Worm (Caenorhabditis elegans) whole organism, L1 larva: ENCODE measurements around the gene R02D5.8.

Source experiments
- C04F5.9 ChIP-seq: sonication (generic microtip); optimal IDR thresholded peaks from 2 replicates; lab custom pipeline; 2016; ENCODE audit warnings: missing genetic modification characterization, missing compliant biosample characterization
- C16A3.4 ChIP-seq: fragments of 150-350 bp; optimal IDR thresholded peaks from 2 replicates; lab custom pipeline; 2014; ENCODE audit warnings: missing biosample characterization, missing genetic modification characterization
- C34B4.2 ChIP-seq: sonication (generic microtip); optimal IDR thresholded peaks from 2 replicates; lab custom pipeline; 2017; ENCODE audit warnings: mild to moderate bottlenecking, missing genetic modification characterization, missing compliant biosample characterization
- F16B12.6 ChIP-seq: fragments of 150-350 bp; optimal IDR thresholded peaks from 2 replicates; lab custom pipeline; 2014; ENCODE audit warnings: missing biosample characterization, missing genetic modification characterization
- Y116A8C.19 ChIP-seq: sonication (generic microtip); optimal IDR thresholded peaks from 2 replicates; lab custom pipeline; 2016; ENCODE audit warnings: missing compliant biosample characterization, missing genetic modification characterization, borderline replicate concordance
- aha-1 ChIP-seq: fragments of 150-350 bp; optimal IDR thresholded peaks from 2 replicates; lab custom pipeline; 2014; ENCODE audit warnings: missing biosample characterization, missing genetic modification characterization
- alr-1 ChIP-seq: fragments of 200-800 bp; sonication (Bioruptor generic); optimal IDR thresholded peaks from 2 replicates; lab custom pipeline; 2018; ENCODE audit warnings: borderline replicate concordance, mild to moderate bottlenecking, missing genetic modification characterization, missing compliant biosample characterization
- aly-2 ChIP-seq: fragments of 150-350 bp; optimal IDR thresholded peaks from 2 replicates; lab custom pipeline; 2014; ENCODE audit warnings: missing biosample characterization, missing genetic modification characterization
- ama-1 ChIP-seq: fragments of 150-350 bp; optimal IDR thresholded peaks from 2 replicates; lab custom pipeline; 2014
- blmp-1 ChIP-seq: fragments of 150-350 bp; optimal IDR thresholded peaks from 2 replicates; lab custom pipeline; 2014; ENCODE audit warnings: missing biosample characterization, missing genetic modification characterization
- ceh-82 ChIP-seq, 3 experiments: fragments of 150-350 bp in 1 of 3; sonication (generic microtip) in 2 of 3; optimal IDR thresholded peaks; 2 replicates each; lab custom pipeline; 2014 to 2017; ENCODE audit warnings: missing biosample characterization in 3 of 3, missing genetic modification characterization in 3 of 3
- ceh-88 ChIP-seq: fragments of 200-800 bp; sonication (Bioruptor generic); IDR thresholded peaks from 2 replicates; pipeline ENCODE4 v1.3.6; 2022; ENCODE audit warnings: missing genetic modification characterization, missing compliant biosample characterization
- ces-1 ChIP-seq: fragments of 150-350 bp; optimal IDR thresholded peaks from 2 replicates; lab custom pipeline; 2014; ENCODE audit warnings: missing biosample characterization, missing genetic modification reagents, missing genetic modification characterization
- dpl-1 ChIP-seq, 3 experiments: fragments of 150-350 bp in 2 of 3; sonication (generic microtip) in 1 of 3; optimal IDR thresholded peaks; 2 replicates each; lab custom pipeline; 2014 to 2017; ENCODE audit warnings: missing biosample characterization in 3 of 3, missing genetic modification characterization in 3 of 3, missing genetic modification reagents in 3 of 3
- efl-1 ChIP-seq, 4 experiments: fragments of 150-350 bp; optimal IDR thresholded peaks in 3 of 4; peaks in 1 of 4; 1 replicate in 1 of 4; 2 replicates in 3 of 4; lab custom pipeline; 2014; ENCODE audit warnings: missing biosample characterization in 2 of 4, missing genetic modification characterization in 2 of 4, missing genetic modification reagents in 2 of 4
- egl-27 ChIP-seq, 2 experiments: fragments of 150-350 bp in 1 of 2; sonication (generic microtip); optimal IDR thresholded peaks; 3 replicates each; lab custom pipeline; 2017 to 2018; ENCODE audit warnings: missing biosample characterization in 2 of 2, missing genetic modification characterization in 2 of 2, missing genetic modification reagents in 2 of 2
- elt-2 ChIP-seq: sonication (generic microtip); optimal IDR thresholded peaks from 2 replicates; lab custom pipeline; 2016; ENCODE audit warnings: missing genetic modification characterization, mild to moderate bottlenecking, inconsistent platforms, missing compliant biosample characterization, missing genetic modification reagents
- ets-5 ChIP-seq: fragments of 200-800 bp; sonication (Bioruptor generic); IDR thresholded peaks from 2 replicates; pipeline ENCODE4 v1.3.6; 2022; ENCODE audit warnings: missing genetic modification characterization, missing compliant biosample characterization
- fkh-10 ChIP-seq: sonication (generic microtip); optimal IDR thresholded peaks from 2 replicates; lab custom pipeline; 2017; ENCODE audit warnings: missing biosample characterization, missing genetic modification reagents, missing genetic modification characterization
- fkh-4 ChIP-seq: sonication (generic microtip); optimal IDR thresholded peaks from 2 replicates; lab custom pipeline; 2016; ENCODE audit warnings: missing compliant biosample characterization, missing genetic modification characterization, borderline replicate concordance
- fos-1 ChIP-seq: fragments of 150-350 bp; optimal IDR thresholded peaks from 2 replicates; lab custom pipeline; 2014; ENCODE audit warnings: missing biosample characterization, missing genetic modification characterization
- hlh-17 ChIP-seq: fragments of 200-800 bp; sonication (Bioruptor generic); optimal IDR thresholded peaks from 2 replicates; lab custom pipeline; 2018; ENCODE audit warnings: missing genetic modification characterization, mild to moderate bottlenecking, missing compliant biosample characterization, moderate library complexity, borderline replicate concordance
- hpl-2 ChIP-seq: fragments of 150-350 bp; optimal IDR thresholded peaks from 2 replicates; lab custom pipeline; 2014; ENCODE audit warnings: missing biosample characterization, missing genetic modification reagents, missing genetic modification characterization
- irx-1 ChIP-seq: sonication (generic microtip); optimal IDR thresholded peaks from 2 replicates; lab custom pipeline; 2016; ENCODE audit warnings: missing genetic modification characterization, missing compliant biosample characterization
- isw-1 ChIP-seq: fragments of 200-800 bp; sonication (Bioruptor generic); IDR thresholded peaks from 2 replicates; pipeline ENCODE4 v1.3.6; 2022; ENCODE audit warnings: missing genetic modification characterization, missing compliant biosample characterization
- lin-15B ChIP-seq: fragments of 150-350 bp; sonication (generic microtip); optimal IDR thresholded peaks from 3 replicates; lab custom pipeline; 2014; ENCODE audit warnings: missing biosample characterization, missing genetic modification characterization
- lin-39 ChIP-seq: fragments of 150-350 bp; optimal IDR thresholded peaks from 2 replicates; lab custom pipeline; 2014; ENCODE audit warnings: missing biosample characterization, missing genetic modification reagents, missing genetic modification characterization
- mab-9 ChIP-seq: fragments of 200-800 bp; sonication (Bioruptor generic); IDR thresholded peaks from 2 replicates; pipeline ENCODE4 v1.3.6; 2022; ENCODE audit warnings: missing genetic modification reagents, missing genetic modification characterization, missing compliant biosample characterization
- mdl-1 ChIP-seq, 2 experiments: fragments of 150-350 bp; optimal IDR thresholded peaks; 2 replicates each; lab custom pipeline; 2014 to 2017; ENCODE audit warnings: missing biosample characterization in 2 of 2, missing genetic modification characterization in 2 of 2, inconsistent platforms in 1 of 2
- mep-1 ChIP-seq: fragments of 150-350 bp; optimal IDR thresholded peaks from 2 replicates; lab custom pipeline; 2014; ENCODE audit warnings: missing biosample characterization, missing genetic modification characterization
- nhr-12 ChIP-seq: sonication (generic microtip); optimal IDR thresholded peaks from 2 replicates; lab custom pipeline; 2017; ENCODE audit warnings: missing biosample characterization, missing genetic modification characterization
- nhr-28 ChIP-seq: fragments of 150-350 bp; optimal IDR thresholded peaks from 2 replicates; lab custom pipeline; 2014; ENCODE audit warnings: missing biosample characterization, missing genetic modification characterization
- nhr-76 ChIP-seq: sonication (generic microtip); optimal IDR thresholded peaks from 2 replicates; lab custom pipeline; 2017; ENCODE audit warnings: missing biosample characterization, missing genetic modification characterization
- nhr-77 ChIP-seq: fragments of 150-350 bp; optimal IDR thresholded peaks from 2 replicates; lab custom pipeline; 2014; ENCODE audit warnings: missing biosample characterization, missing genetic modification characterization
- nhr-85 ChIP-seq: sonication (generic microtip); peaks from one replicate; lab custom pipeline; 2016; ENCODE audit warnings: missing genetic modification characterization, inconsistent platforms, missing compliant biosample characterization
- nhr-90 ChIP-seq: sonication (generic microtip); optimal IDR thresholded peaks from 2 replicates; lab custom pipeline; 2016; ENCODE audit warnings: mild to moderate bottlenecking, missing genetic modification characterization, missing compliant biosample characterization; ENCODE audit not compliant: poor library complexity
- pax-3 ChIP-seq: fragments of 200-800 bp; sonication (Bioruptor generic); optimal IDR thresholded peaks from 2 replicates; lab custom pipeline; 2018; ENCODE audit warnings: mild to moderate bottlenecking, missing genetic modification characterization, moderate library complexity, missing compliant biosample characterization
- rnt-1 ChIP-seq: sonication (generic microtip); optimal IDR thresholded peaks from 2 replicates; lab custom pipeline; 2016; ENCODE audit warnings: mild to moderate bottlenecking, missing genetic modification characterization, moderate library complexity, missing compliant biosample characterization
- sptf-1 ChIP-seq: fragments of 150-350 bp; optimal IDR thresholded peaks from 2 replicates; lab custom pipeline; 2014; ENCODE audit warnings: missing biosample characterization, missing genetic modification characterization
- tbx-2 ChIP-seq: sonication (generic microtip); optimal IDR thresholded peaks from 2 replicates; lab custom pipeline; 2016; ENCODE audit warnings: missing genetic modification characterization, missing compliant biosample characterization
- unc-30 ChIP-seq: sonication (generic microtip); optimal IDR thresholded peaks from 2 replicates; lab custom pipeline; 2017; ENCODE audit warnings: missing biosample characterization, missing genetic modification characterization
- unc-98 ChIP-seq: fragments of 200-800 bp; sonication (Bioruptor generic); IDR thresholded peaks from 2 replicates; pipeline ENCODE4 v1.3.6; 2022; ENCODE audit warnings: missing genetic modification characterization, missing compliant biosample characterization
- vab-15 ChIP-seq: sonication (generic microtip); optimal IDR thresholded peaks from 2 replicates; lab custom pipeline; 2017; ENCODE audit warnings: missing genotype, mild to moderate bottlenecking, missing genetic modification characterization, missing compliant biosample characterization
- xbp-1 ChIP-seq: sonication (generic microtip); optimal IDR thresholded peaks from 2 replicates; lab custom pipeline; 2016; ENCODE audit warnings: missing genetic modification characterization, missing compliant biosample characterization
- zag-1 ChIP-seq: fragments of 150-350 bp; optimal IDR thresholded peaks from 2 replicates; lab custom pipeline; 2014; ENCODE audit warnings: missing biosample characterization, missing genetic modification characterization
- zip-4 ChIP-seq: fragments of 200-800 bp; sonication (Bioruptor generic); optimal IDR thresholded peaks from 2 replicates; lab custom pipeline; 2018; ENCODE audit warnings: mild to moderate bottlenecking, missing genetic modification characterization, moderate library complexity, missing compliant biosample characterization
- ztf-4 ChIP-seq: fragments of 150-350 bp; optimal IDR thresholded peaks from 2 replicates; lab custom pipeline; 2014; ENCODE audit warnings: missing biosample characterization, missing genetic modification characterization

Gene R02D5.8

DNA sequence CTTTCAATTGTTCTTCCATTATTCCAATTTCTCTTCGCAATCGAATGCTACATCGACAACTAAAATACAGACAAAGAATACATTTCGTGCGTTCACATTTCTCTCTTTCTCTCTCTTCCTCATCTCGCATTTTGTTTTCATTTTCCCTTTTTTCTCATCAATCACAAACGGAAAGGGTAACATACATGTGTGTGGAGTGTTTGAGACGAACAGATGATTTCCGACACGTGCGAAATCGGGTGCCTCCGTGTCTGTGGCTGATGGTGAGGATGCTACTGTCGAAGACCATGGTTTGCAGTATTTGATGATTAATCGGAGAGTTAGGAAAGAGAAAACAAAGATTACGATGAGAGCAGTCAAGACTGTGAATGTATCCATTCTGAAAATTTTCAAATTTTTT, 8.4 kb downstream of the R02D5.8 start, which contains the start of gene R02D5.9 (continued):
- TF ChIP-seq ceh-88 (no peak), fos-1 (tag; lab: Kevin White, UChicago) (no peak), unc-30 (tag; lab: Kevin White, UChicago) (no peak), blmp-1 (tag; lab: Kevin White, UChicago) (peak; percentile 99), nhr-76 (tag; lab: Kevin White, UChicago) (no peak), efl-1 (optimal IDR thresholded peaks at IDR 0.05; lab: Kevin White, UChicago) (peak; percentile 4 to 9), efl-1 (GFP tag; optimal IDR thresholded peaks at IDR 0.05 in 1 of 2; lab: Kevin White, UChicago) (peak in 1 of 2 experiments; percentile 4), nhr-90 (no peak), xbp-1 (tag; lab: Kevin White, UChicago) (no peak), sptf-1 (tag; lab: Kevin White, UChicago) (no peak), lin-15B (tag; lab: Kevin White, UChicago) (no peak), isw-1 (GFP tag; lab: Robert Waterston, UW) (no peak), ceh-82 (tag; optimal IDR thresholded peaks at IDR 0.05; lab: Kevin White, UChicago) (no peak), hlh-17 (no peak), C04F5.9 (tag; lab: Kevin White, UChicago) (no peak), ces-1 (GFP tag; lab: Kevin White, UChicago) (no peak), mep-1 (peak; percentile 42), rnt-1 (tag; lab: Kevin White, UChicago) (no peak), Y116A8C.19 (tag; lab: Kevin White, UChicago) (no peak), tbx-2 (peak; percentile 42), irx-1 (no peak), C34B4.2 (tag; lab: Kevin White, UChicago) (no peak), dpl-1 (GFP tag; optimal IDR thresholded peaks at IDR 0.05; lab: Kevin White, UChicago) (no peak), hpl-2 (GFP tag; lab: Kevin White, UChicago) (no peak), egl-27 (tag; optimal IDR thresholded peaks at IDR 0.05; lab: Kevin White, UChicago) (no peak), F16B12.6 (no peak), mab-9 (no peak), unc-98 (no peak), zag-1 (tag; lab: Kevin White, UChicago) (no peak), fkh-10 (GFP tag; lab: Kevin White, UChicago) (no peak), nhr-85 (tag; lab: Kevin White, UChicago) (peak; percentile 91), aly-2 (tag; lab: Kevin White, UChicago) (no peak), fkh-4 (tag; lab: Kevin White, UChicago) (no peak), ama-1 (lab: Kevin White, UChicago) (no peak), aha-1 (tag; lab: Kevin White, UChicago) (no peak), vab-15 (tag; lab: Kevin White, UChicago) (no peak), pax-3 (tag; lab: Kevin White, UChicago) (no peak), nhr-77 (tag; lab: Kevin White, UChicago) (no peak), elt-2 (no peak), lin-39 (no peak), alr-1 (tag; lab: Kevin White, UChicago) (no peak), ztf-4 (tag; lab: Kevin White, UChicago) (no peak), C16A3.4 (tag; lab: Kevin White, UChicago) (no peak), nhr-12 (no peak), zip-4 (no peak), nhr-28 (no peak), mdl-1 (tag; optimal IDR thresholded peaks at IDR 0.05; lab: Kevin White, UChicago) (peak in 1 of 2 experiments; percentile 94), ets-5 (GFP tag; lab: Robert Waterston, UW) (no peak)
